Fruit fly (Drosophila melanogaster) whole organism, prepupa: ENCODE data around the gene Mlc1.

ENCODE experiments used
- Blimp-1 ChIP-seq: fragments of 200-800 bp; sonication (Bioruptor generic); optimal IDR thresholded peaks from 3 replicates; lab custom pipeline; 2017; ENCODE audit warnings: missing biosample characterization, missing genetic modification characterization, mild to moderate bottlenecking, moderate library complexity, missing genetic modification reagents
- CG10669 ChIP-seq: fragments of 200-800 bp; sonication (Bioruptor generic); optimal IDR thresholded peaks from 3 replicates; lab custom pipeline; 2018; ENCODE audit warnings: missing biosample characterization, mild to moderate bottlenecking, missing genetic modification characterization, moderate library complexity
- CG11902 ChIP-seq: fragments of 200-800 bp; sonication (Bioruptor generic); optimal IDR thresholded peaks from 3 replicates; lab custom pipeline; 2016; ENCODE audit warnings: missing biosample characterization, missing genetic modification characterization
- CG1621 ChIP-seq: fragments of 200-800 bp; sonication (Bioruptor generic); optimal IDR thresholded peaks from 3 replicates; lab custom pipeline; 2018; ENCODE audit warnings: missing biosample characterization, mild to moderate bottlenecking, missing genetic modification characterization
- CG16779 ChIP-seq: fragments of 200-800 bp; sonication (Bioruptor generic); optimal IDR thresholded peaks from 3 replicates; lab custom pipeline; 2017; ENCODE audit warnings: missing biosample characterization, mild to moderate bottlenecking, missing genetic modification characterization
- CG3032 ChIP-seq: fragments of 200-800 bp; optimal IDR thresholded peaks from 2 replicates; lab custom pipeline; 2019; ENCODE audit warnings: missing biosample characterization, mild to moderate bottlenecking, missing genetic modification characterization, moderate library complexity
- CG31627 ChIP-seq: fragments of 200-800 bp; sonication (Bioruptor generic); optimal IDR thresholded peaks from 3 replicates; lab custom pipeline; 2016; ENCODE audit warnings: missing biosample characterization, missing genetic modification characterization
- CG32006 ChIP-seq: fragments of 200-800 bp; sonication (Bioruptor generic); optimal IDR thresholded peaks from 3 replicates; lab custom pipeline; 2017; ENCODE audit warnings: missing biosample characterization, mild to moderate bottlenecking, missing genetic modification characterization
- CG4318 ChIP-seq: fragments of 200-800 bp; sonication (Bioruptor generic); optimal IDR thresholded peaks from 3 replicates; lab custom pipeline; 2017; ENCODE audit warnings: missing biosample characterization, mild to moderate bottlenecking, missing genetic modification characterization
- CG6163 ChIP-seq: fragments of 200-800 bp; sonication (Bioruptor generic); IDR thresholded peaks from 3 replicates; pipeline ENCODE4 v1.3.6; 2022; ENCODE audit warnings: missing biosample characterization, missing genetic modification characterization
- CG6276 ChIP-seq: fragments of 200-800 bp; sonication (Bioruptor generic); optimal IDR thresholded peaks from 2 replicates; lab custom pipeline; 2017; ENCODE audit warnings: missing biosample characterization, mild to moderate bottlenecking, missing genetic modification characterization
- CG6792 ChIP-seq: fragments of 200-800 bp; sonication (Bioruptor generic); optimal IDR thresholded peaks from 3 replicates; lab custom pipeline; 2016; ENCODE audit warnings: missing biosample characterization, missing genetic modification characterization
- CG8119 ChIP-seq: fragments of 200-800 bp; sonication (Bioruptor generic); IDR thresholded peaks from 3 replicates; pipeline ENCODE4 v1.3.6; 2022; ENCODE audit warnings: missing biosample characterization, missing genetic modification characterization
- CG8632 ChIP-seq: fragments of 200-800 bp; sonication (Bioruptor generic); optimal IDR thresholded peaks from 3 replicates; lab custom pipeline; 2016; ENCODE audit warnings: missing biosample characterization, missing genetic modification characterization
- CG9139 ChIP-seq: fragments of 200-800 bp; sonication (Bioruptor generic); optimal IDR thresholded peaks from 3 replicates; lab custom pipeline; 2017; ENCODE audit warnings: missing biosample characterization, mild to moderate bottlenecking, missing genetic modification characterization
- Eip75B ChIP-seq: fragments of 200-800 bp; sonication (Bioruptor generic); optimal IDR thresholded peaks from 3 replicates; lab custom pipeline; 2016; ENCODE audit warnings: missing biosample characterization, missing genetic modification characterization
- Eip78C ChIP-seq: fragments of 200-800 bp; sonication (Bioruptor generic); peaks from one replicate; lab custom pipeline; 2016; ENCODE audit warnings: missing biosample characterization, missing genetic modification characterization
- Eip93F ChIP-seq: fragments of 200-800 bp; sonication (Bioruptor generic); optimal IDR thresholded peaks from 2 replicates; lab custom pipeline; 2016; ENCODE audit warnings: missing biosample characterization, mild to moderate bottlenecking, missing genetic modification characterization
- Ets21C ChIP-seq: fragments of 200-800 bp; sonication (Bioruptor generic); optimal IDR thresholded peaks from 3 replicates; lab custom pipeline; 2016; ENCODE audit warnings: missing biosample characterization, missing genetic modification characterization
- Ets96B ChIP-seq: fragments of 200-800 bp; optimal IDR thresholded peaks from 2 replicates; lab custom pipeline; 2019; ENCODE audit warnings: missing biosample characterization, mild to moderate bottlenecking, missing genetic modification characterization, moderate library complexity
- Gug ChIP-seq: fragments of 200-800 bp; sonication (Bioruptor generic); IDR thresholded peaks from 2 replicates; pipeline ENCODE4 v1.3.6; 2022; ENCODE audit warnings: missing biosample characterization, missing genetic modification characterization
- Hr38 ChIP-seq: sonication (Bioruptor generic); optimal IDR thresholded peaks from 2 replicates; lab custom pipeline; 2016; ENCODE audit warnings: missing biosample characterization, missing genetic modification characterization
- Hr39 ChIP-seq: fragments of 200-800 bp; sonication (Bioruptor generic); optimal IDR thresholded peaks from 2 replicates; lab custom pipeline; 2016; ENCODE audit warnings: missing biosample characterization, missing genetic modification characterization
- Hr4 ChIP-seq: fragments of 200-800 bp; sonication (Bioruptor generic); optimal IDR thresholded peaks from 3 replicates; lab custom pipeline; 2016; ENCODE audit warnings: missing biosample characterization, missing genetic modification characterization
- Met ChIP-seq: fragments of 200-800 bp; sonication (Bioruptor generic); optimal IDR thresholded peaks from 3 replicates; lab custom pipeline; 2016; ENCODE audit warnings: missing biosample characterization, missing genetic modification characterization
- OdsH ChIP-seq: fragments of 200-800 bp; sonication (Bioruptor generic); optimal IDR thresholded peaks from 3 replicates; lab custom pipeline; 2016; ENCODE audit warnings: missing biosample characterization, missing genetic modification characterization
- Smox ChIP-seq: fragments of 200-800 bp; sonication (Bioruptor generic); optimal IDR thresholded peaks from 3 replicates; lab custom pipeline; 2016; ENCODE audit warnings: missing biosample characterization, missing genetic modification characterization
- Sox14 ChIP-seq: fragments of 200-800 bp; sonication (Bioruptor generic); optimal IDR thresholded peaks from 3 replicates; lab custom pipeline; 2016; ENCODE audit warnings: missing biosample characterization, missing genetic modification characterization
- Sox15 ChIP-seq: fragments of 200-800 bp; sonication (Bioruptor generic); optimal IDR thresholded peaks from 3 replicates; lab custom pipeline; 2016; ENCODE audit warnings: missing biosample characterization, missing genetic modification characterization
- acj6 ChIP-seq: fragments of 200-800 bp; sonication (Bioruptor generic); optimal IDR thresholded peaks from 3 replicates; lab custom pipeline; 2016; ENCODE audit warnings: missing biosample characterization, missing genetic modification characterization
- cyc ChIP-seq: fragments of 200-800 bp; sonication (Bioruptor generic); optimal IDR thresholded peaks from 3 replicates; lab custom pipeline; 2016; ENCODE audit warnings: missing biosample characterization, missing genetic modification characterization
- dac ChIP-seq: fragments of 200-800 bp; sonication (Bioruptor generic); optimal IDR thresholded peaks from 2 replicates; lab custom pipeline; 2017; ENCODE audit warnings: missing biosample characterization, mild to moderate bottlenecking, missing genetic modification characterization
- dsx ChIP-seq: fragments of 200-800 bp; optimal IDR thresholded peaks from 3 replicates; lab custom pipeline; 2019; ENCODE audit warnings: missing biosample characterization, mild to moderate bottlenecking, missing genetic modification characterization, moderate library complexity; ENCODE audit not compliant: poor library complexity, severe bottlenecking
- eg ChIP-seq: fragments of 200-800 bp; sonication (Bioruptor generic); IDR thresholded peaks from 3 replicates; pipeline ENCODE4 v1.3.6; 2022; ENCODE audit warnings: missing biosample characterization, missing genetic modification characterization
- esn ChIP-seq: fragments of 200-800 bp; sonication (Bioruptor generic); optimal IDR thresholded peaks from 2 replicates; lab custom pipeline; 2016; ENCODE audit warnings: missing biosample characterization, mild to moderate bottlenecking, missing genetic modification characterization, moderate library complexity
- fd59A ChIP-seq: fragments of 200-800 bp; sonication (Bioruptor generic); optimal IDR thresholded peaks from 2 replicates; lab custom pipeline; 2017; ENCODE audit warnings: missing biosample characterization, mild to moderate bottlenecking, missing genetic modification characterization, missing genetic modification reagents
- fkh ChIP-seq: fragments of 200-800 bp; sonication (Bioruptor generic); optimal IDR thresholded peaks from 3 replicates; lab custom pipeline; 2017; ENCODE audit warnings: missing biosample characterization, mild to moderate bottlenecking, missing genetic modification characterization, moderate library complexity
- lz ChIP-seq: fragments of 200-800 bp; sonication (Bioruptor generic); optimal IDR thresholded peaks from 3 replicates; lab custom pipeline; 2016; ENCODE audit warnings: missing biosample characterization, missing genetic modification characterization
- net ChIP-seq: fragments of 200-800 bp; sonication (Bioruptor generic); optimal IDR thresholded peaks from 3 replicates; lab custom pipeline; 2016; ENCODE audit warnings: missing biosample characterization, missing genetic modification characterization
- pdm3 ChIP-seq: fragments of 200-800 bp; sonication (Bioruptor generic); optimal IDR thresholded peaks from 3 replicates; lab custom pipeline; 2016; ENCODE audit warnings: missing biosample characterization, missing genetic modification characterization
- salr ChIP-seq, 2 experiments: fragments of 200-800 bp; sonication (Bioruptor generic); optimal IDR thresholded peaks; 3 replicates each; lab custom pipeline; 2016 to 2018; ENCODE audit warnings: missing biosample characterization in 2 of 2, missing genetic modification characterization in 2 of 2, mild to moderate bottlenecking in 1 of 2
- spab ChIP-seq: fragments of 200-800 bp; sonication (Bioruptor generic); optimal IDR thresholded peaks from 2 replicates; lab custom pipeline; 2017; ENCODE audit warnings: missing biosample characterization, mild to moderate bottlenecking, missing genetic modification characterization, missing genetic modification reagents
- ss ChIP-seq, 2 experiments: fragments of 200-800 bp; sonication (Bioruptor generic); optimal IDR thresholded peaks; 2 replicates in 1 of 2; 3 replicates in 1 of 2; lab custom pipeline; 2017 to 2018; ENCODE audit warnings: mild to moderate bottlenecking in 2 of 2, missing biosample characterization in 2 of 2, missing genetic modification characterization in 2 of 2, moderate library complexity in 1 of 2
- svp ChIP-seq: fragments of 200-800 bp; sonication (Bioruptor generic); peaks from one replicate; lab custom pipeline; 2016; ENCODE audit warnings: missing biosample characterization, missing genetic modification characterization
- vri ChIP-seq: fragments of 200-800 bp; sonication (Bioruptor generic); optimal IDR thresholded peaks from 3 replicates; lab custom pipeline; 2016; ENCODE audit warnings: missing biosample characterization, mild to moderate bottlenecking, missing genetic modification characterization

The Mlc1 gene

DNA sequence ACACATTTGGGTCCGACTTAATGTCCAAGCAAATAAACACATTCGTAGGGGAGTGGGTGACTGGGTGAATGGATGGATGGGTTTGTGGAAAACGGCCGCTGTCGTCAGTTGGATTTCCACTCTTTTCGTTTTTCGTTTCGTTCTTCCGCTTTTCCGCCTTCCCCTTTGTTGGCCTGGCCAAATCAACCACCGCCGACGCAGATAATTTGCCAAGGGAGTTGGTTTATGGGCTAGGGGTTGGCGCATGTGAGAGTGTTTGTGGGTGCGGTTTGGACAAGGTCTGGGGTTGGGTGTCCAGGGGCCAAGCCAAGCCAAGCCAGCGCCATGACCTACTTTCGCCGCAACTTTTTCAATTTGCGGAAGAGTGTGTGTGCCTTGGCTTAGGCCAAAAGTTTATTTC, 37.0 kb downstream of the Mlc1 start:
- no peak for TF ChIP-seq Eip78C
- TF ChIP-seq CG9139 (GFP tag; lab: Kevin White, UChicago): no peak
- no peak for TF ChIP-seq svp (GFP tag; lab: Kevin White, UChicago)
- TF ChIP-seq Hr39 (GFP tag; lab: Kevin White, UChicago): no peak
- no peak for TF ChIP-seq OdsH (GFP tag; lab: Kevin White, UChicago)
- TF ChIP-seq Eip75B (GFP tag; lab: Kevin White, UChicago): no peak
- TF ChIP-seq CG8632 (GFP tag; lab: Kevin White, UChicago): no peak
- TF ChIP-seq fkh (GFP tag; lab: Kevin White, UChicago): no peak
- no peak for TF ChIP-seq CG10669 (GFP tag; lab: Kevin White, UChicago)
- TF ChIP-seq Ets21C (GFP tag; lab: Kevin White, UChicago): no peak
- no peak for TF ChIP-seq esn
- no peak for TF ChIP-seq Sox14 (GFP tag; lab: Kevin White, UChicago)
- TF ChIP-seq fd59A: no peak
- TF ChIP-seq CG31627 (GFP tag; lab: Kevin White, UChicago): no peak
- TF ChIP-seq CG8119 (GFP tag; lab: Robert Waterston, UW): no peak
- TF ChIP-seq Smox: no peak
- no peak for TF ChIP-seq CG6792
- no peak for TF ChIP-seq net (GFP tag; lab: Kevin White, UChicago)
- TF ChIP-seq CG16779: no peak

DNA sequence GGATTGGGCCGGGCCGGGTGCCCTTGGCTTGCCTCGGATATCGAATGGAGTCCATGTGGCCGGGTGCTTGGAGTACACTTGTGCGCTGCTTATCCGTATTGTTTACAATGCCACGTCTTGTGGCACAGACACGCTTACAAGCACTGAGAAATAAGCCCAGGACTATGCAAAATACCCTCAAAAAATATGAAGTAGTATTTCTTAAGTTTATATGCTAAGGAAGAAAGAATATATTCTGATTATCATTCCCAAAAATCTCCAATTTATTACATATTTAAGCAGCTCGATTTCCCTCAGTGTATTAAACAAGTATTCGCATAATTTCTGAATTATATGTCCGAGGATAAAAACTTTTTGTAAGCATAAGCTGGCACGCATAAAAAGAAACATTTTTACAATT, 38.1 kb downstream of the Mlc1 start:
- TF ChIP-seq cyc: peak; percentile 19
- TF ChIP-seq fd59A: peak; percentile 3
- TF ChIP-seq Met (GFP tag; lab: Kevin White, UChicago): peak; percentile 7
- TF ChIP-seq CG6163 (GFP tag; lab: Robert Waterston, UW): 0 out of 3 replicates have a peak, but pooled peaks have one; percentile 24
- peak; percentile 4 for TF ChIP-seq Smox
- peak; percentile 53 for TF ChIP-seq Eip78C
- TF ChIP-seq Hr38 (GFP tag; lab: Kevin White, UChicago): no peak
- TF ChIP-seq CG3032: no peak
- TF ChIP-seq Gug: no peak
- TF ChIP-seq Sox15 (GFP tag; lab: Kevin White, UChicago): no peak
- TF ChIP-seq svp (GFP tag; lab: Kevin White, UChicago): peak; percentile 39
- TF ChIP-seq OdsH (GFP tag; lab: Kevin White, UChicago): peak; percentile 25
- TF ChIP-seq Eip75B (GFP tag; lab: Kevin White, UChicago): peak; percentile 10
- peak; percentile 17 for TF ChIP-seq pdm3 (GFP tag; lab: Kevin White, UChicago)
- no peak for TF ChIP-seq CG1621 (tag; lab: Kevin White, UChicago)
- peak; percentile 10 for TF ChIP-seq spab
- TF ChIP-seq, all 60 proteins: peak for 11

DNA sequence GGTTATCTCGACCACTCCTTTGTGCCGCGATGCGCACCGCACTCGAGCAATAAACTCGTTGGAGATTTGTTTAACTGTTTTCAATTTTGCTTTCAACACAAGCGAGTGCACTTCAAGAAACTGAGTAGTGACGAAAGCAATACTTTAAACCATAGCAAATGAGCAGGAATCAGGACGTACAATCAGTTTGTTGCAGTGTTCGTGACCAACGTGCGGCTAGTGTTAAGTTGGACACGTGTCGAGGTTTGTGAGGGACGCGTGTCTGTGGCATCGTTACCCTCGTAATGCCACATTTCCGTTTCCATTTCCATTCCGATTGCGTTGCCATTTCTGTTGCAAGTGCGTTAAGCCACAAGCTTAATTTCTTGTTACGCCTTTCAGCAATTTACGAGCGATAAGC, 43.5 kb downstream of the Mlc1 start:
- TF ChIP-seq salr (GFP tag; optimal IDR thresholded peaks at IDR 0.05; lab: Kevin White, UChicago) (no peak), Eip78C (no peak), spab (no peak)
- TF ChIP-seq, all 60 proteins: peak for 0

- no peak for TF ChIP-seq CG6276
- TF ChIP-seq CG4318: no peak
- no peak for TF ChIP-seq CG16779
- TF ChIP-seq lz (GFP tag; lab: Kevin White, UChicago): no peak
- no peak for TF ChIP-seq Gug
- no peak for TF ChIP-seq Ets96B (tag; lab: Kevin White, UChicago)
- TF ChIP-seq acj6: no peak
- TF ChIP-seq CG11902 (GFP tag; lab: Kevin White, UChicago): no peak
- no peak for TF ChIP-seq salr (GFP tag; optimal IDR thresholded peaks at IDR 0.05; lab: Kevin White, UChicago)
- no peak for TF ChIP-seq Eip93F (GFP tag; lab: Kevin White, UChicago)
- TF ChIP-seq CG6163 (GFP tag; lab: Robert Waterston, UW): no peak
- TF ChIP-seq spab: no peak
- peak; percentile 42 for TF ChIP-seq svp (GFP tag; lab: Kevin White, UChicago)
- no peak for TF ChIP-seq CG6792
- TF ChIP-seq dsx: no peak
- 0 out of 3 replicates have a peak, but pooled peaks have one; percentile 24 for TF ChIP-seq eg (GFP tag; lab: Robert Waterston, UW)
- TF ChIP-seq Blimp-1 (GFP tag; lab: Kevin White, UChicago): no peak
- TF ChIP-seq Hr4 (GFP tag; lab: Kevin White, UChicago): no peak
- TF ChIP-seq dac (GFP tag; lab: Kevin White, UChicago): no peak
- TF ChIP-seq vri (GFP tag; lab: Kevin White, UChicago): no peak
- TF ChIP-seq fkh (GFP tag; lab: Kevin White, UChicago): no peak
- peak; percentile 18 for TF ChIP-seq Met (GFP tag; lab: Kevin White, UChicago)
- TF ChIP-seq ss (GFP tag; optimal IDR thresholded peaks at IDR 0.05; lab: Kevin White, UChicago): no peak
- no peak for TF ChIP-seq OdsH (GFP tag; lab: Kevin White, UChicago)
- TF ChIP-seq esn: no peak
- peak; percentile 39 for TF ChIP-seq Eip78C
- TF ChIP-seq CG32006 (GFP tag; lab: Kevin White, UChicago): no peak
- TF ChIP-seq CG31627 (GFP tag; lab: Kevin White, UChicago): no peak
Measured at dm6 chr3R:27613814-27614213, 46.2 kb downstream of the Mlc1 start.
